Fruit fly (Drosophila melanogaster): ENCODE results near the gene tth.

tth gene

dm6 chrX:13635000-13635368 is 18.6 kb upstream of the tth start:
- TF ChIP-seq CG8119 (GFP tag; IDR thresholded peaks at IDR 0.05) (no peak), svp (GFP tag) (peak; percentile 58), CG9139 (GFP tag; optimal IDR thresholded peaks at IDR 0.05) (no peak), Smox (GFP tag; optimal IDR thresholded peaks at IDR 0.05) (no peak), CG3919 (GFP tag; optimal IDR thresholded peaks at IDR 0.05) (no peak), CG11294 (GFP tag; IDR thresholded peaks at IDR 0.05) (no peak), pdm3 (GFP tag; optimal IDR thresholded peaks at IDR 0.05) (no peak), fd59A (GFP tag; optimal IDR thresholded peaks at IDR 0.05) (no peak)

dm6 chrX:13634254-13634999 is 18.0 kb upstream of the tth start:
- TF ChIP-seq Sox102F (GFP tag; optimal IDR thresholded peaks at IDR 0.05) (peak; percentile 40), pdm3 (GFP tag; optimal IDR thresholded peaks at IDR 0.05) (peak; percentile 46), salr (GFP tag; optimal IDR thresholded peaks at IDR 0.05) (peak in 1 of 2 experiments; percentile 33), CG8632 (GFP tag; optimal IDR thresholded peaks at IDR 0.05) (peak; percentile 19), Eip75B (GFP tag; optimal IDR thresholded peaks at IDR 0.05) (peak; percentile 47), dsx (GFP tag; optimal IDR thresholded peaks at IDR 0.05; ENCODE audit: poor library complexity, severe bottlenecking) (peak; percentile 17), CG31627 (GFP tag; optimal IDR thresholded peaks at IDR 0.05) (peak; percentile 51), Hr38 (GFP tag; optimal IDR thresholded peaks at IDR 0.05) (no peak), CG16779 (tag; optimal IDR thresholded peaks at IDR 0.05) (no peak), CG7368 (GFP tag; optimal IDR thresholded peaks at IDR 0.05) (no peak), CG15336 (GFP tag; IDR thresholded peaks at IDR 0.05) (no peak; the same call in 1 of the 2 replicates), CG11294 (GFP tag; IDR thresholded peaks at IDR 0.05) (no peak; the same call in 1 of the 2 replicates), CG6163 (GFP tag; IDR thresholded peaks at IDR 0.05) (no peak), vri (GFP tag; optimal IDR thresholded peaks at IDR 0.05) (peak; percentile 63), esn (GFP tag; optimal IDR thresholded peaks at IDR 0.05) (peak; percentile 54), CG4318 (GFP tag; optimal IDR thresholded peaks at IDR 0.05) (no peak), Eip78C (GFP tag) (peak; percentile 71), Hr39 (GFP tag; optimal IDR thresholded peaks at IDR 0.05) (peak; percentile 52), Ets21C (GFP tag; optimal IDR thresholded peaks at IDR 0.05) (peak; percentile 24), net (GFP tag; optimal IDR thresholded peaks at IDR 0.05) (no peak), ss (GFP tag; optimal IDR thresholded peaks at IDR 0.05) (no peak), Blimp-1 (GFP tag; optimal IDR thresholded peaks at IDR 0.05) (peak; percentile 4), fkh (GFP tag; optimal IDR thresholded peaks at IDR 0.05) (peak; percentile 92), fd59A (GFP tag; optimal IDR thresholded peaks at IDR 0.05) (no peak), Ets96B (tag; optimal IDR thresholded peaks at IDR 0.05) (no peak), CG8319 (GFP tag; optimal IDR thresholded peaks at IDR 0.05) (no peak), CG9139 (GFP tag; optimal IDR thresholded peaks at IDR 0.05) (no peak), Sox15 (GFP tag; optimal IDR thresholded peaks at IDR 0.05) (peak; percentile 16), CG8119 (GFP tag; IDR thresholded peaks at IDR 0.05) (peak; percentile 35; the same call in 1 of the 3 replicates), CG11762 (GFP tag; optimal IDR thresholded peaks at IDR 0.05; ENCODE audit: insufficient read depth) (no peak), Sox14 (GFP tag; optimal IDR thresholded peaks at IDR 0.05) (peak; percentile 38), cyc (GFP tag; optimal IDR thresholded peaks at IDR 0.05) (peak; percentile 46), Smox (GFP tag; optimal IDR thresholded peaks at IDR 0.05) (peak; percentile 24), CG1621 (tag; optimal IDR thresholded peaks at IDR 0.05) (no peak), achi (GFP tag; optimal IDR thresholded peaks at IDR 0.05) (peak; percentile 35), eg (GFP tag; IDR thresholded peaks at IDR 0.05) (no peak), acj6 (GFP tag; optimal IDR thresholded peaks at IDR 0.05) (peak; percentile 14), CG6808 (GFP tag; optimal IDR thresholded peaks at IDR 0.05) (no peak), CG34406 (GFP tag; optimal IDR thresholded peaks at IDR 0.05) (peak; percentile 8), dac (GFP tag; optimal IDR thresholded peaks at IDR 0.05) (no peak), fd85E (GFP tag; optimal IDR thresholded peaks at IDR 0.05) (no peak), Met (GFP tag; optimal IDR thresholded peaks at IDR 0.05) (peak; percentile 70), Lpt (GFP tag; optimal IDR thresholded peaks at IDR 0.05) (no peak), CG11902 (GFP tag; optimal IDR thresholded peaks at IDR 0.05) (no peak), svp (GFP tag) (peak; percentile 94), spab (GFP tag; optimal IDR thresholded peaks at IDR 0.05) (no peak), CG32006 (GFP tag; optimal IDR thresholded peaks at IDR 0.05) (peak; percentile 50)

Data from whole organism, prepupa.